Worm (Caenorhabditis elegans): ENCODE measurements around the gene eak-4.

DNA sequence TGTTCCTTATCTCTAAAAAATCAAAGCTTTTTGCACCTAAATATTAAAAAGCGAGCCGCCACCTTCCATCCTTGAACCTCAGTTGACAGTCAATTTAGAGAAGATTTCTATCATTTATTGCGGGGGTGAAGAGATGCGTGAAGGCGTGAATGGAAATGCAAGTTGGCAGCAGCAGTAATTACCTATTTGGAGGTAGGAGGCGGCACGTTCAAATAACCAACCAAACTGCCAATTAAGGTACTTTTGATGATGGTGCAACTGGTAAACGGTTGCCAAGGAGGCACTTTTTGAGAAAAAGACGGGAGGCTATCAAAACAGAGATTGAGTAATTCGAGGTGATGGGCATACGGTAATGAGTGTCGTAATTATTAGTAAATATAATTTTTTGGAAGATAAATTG lies 11.0 kb upstream of the eak-4 start:
- TF ChIP-seq him-1 (tag; optimal IDR thresholded peaks at IDR 0.05) (no peak), W03F9.2 (tag; optimal IDR thresholded peaks at IDR 0.05) (no peak), dao-5 (tag; optimal IDR thresholded peaks at IDR 0.05) (no peak)

Measured in whole organism, L4/young adult.